Worm (Caenorhabditis elegans): ENCODE results near the gene C15B12.8.

The C15B12.8 gene

DNA sequence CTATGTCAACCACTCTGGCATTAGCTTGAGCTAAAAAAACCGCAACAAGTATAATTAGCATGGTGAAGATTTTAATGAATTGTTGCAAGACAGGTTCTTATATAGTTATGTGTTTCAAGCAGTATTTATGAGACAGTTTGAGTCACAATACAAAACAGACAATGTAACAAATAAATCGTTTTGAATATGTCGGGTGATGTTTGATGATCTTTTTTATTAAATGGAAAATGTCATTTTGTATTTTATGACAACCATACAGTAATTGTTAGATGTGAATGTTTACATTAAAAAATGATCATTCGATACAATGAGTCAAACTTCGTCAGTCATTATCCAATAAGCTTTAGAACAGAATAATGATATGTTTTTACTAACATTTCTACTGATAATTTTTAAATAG lies 30.7 kb upstream of the C15B12.8 start, which contains the start of gene K10C2.7:
K10C2.7 (minus strand) TSS at position 101 of the 400 bp plus-strand sequence.
- TF ChIP-seq hmg-4 (GFP tag; optimal IDR thresholded peaks at IDR 0.05) (no peak), flt-1 (GFP tag; IDR thresholded peaks at IDR 0.05) (no peak), hmbx-1 (tag; optimal IDR thresholded peaks at IDR 0.05) (no peak), ceh-13 (GFP tag; optimal IDR thresholded peaks at IDR 0.05) (no peak), ceh-36 (tag; optimal IDR thresholded peaks at IDR 0.05) (no peak), B0310.2 (tag; optimal IDR thresholded peaks at IDR 0.05) (no peak), pes-1 (GFP tag; IDR thresholded peaks at IDR 0.05) (no peak), tbx-37 (GFP tag; conservative IDR thresholded peaks at IDR 0.05) (no peak), ets-7 (tag; optimal IDR thresholded peaks at IDR 0.05) (no peak), hnd-1 (tag; optimal IDR thresholded peaks at IDR 0.05) (no peak), tbx-11 (GFP tag; IDR thresholded peaks at IDR 0.05) (no peak)

DNA sequence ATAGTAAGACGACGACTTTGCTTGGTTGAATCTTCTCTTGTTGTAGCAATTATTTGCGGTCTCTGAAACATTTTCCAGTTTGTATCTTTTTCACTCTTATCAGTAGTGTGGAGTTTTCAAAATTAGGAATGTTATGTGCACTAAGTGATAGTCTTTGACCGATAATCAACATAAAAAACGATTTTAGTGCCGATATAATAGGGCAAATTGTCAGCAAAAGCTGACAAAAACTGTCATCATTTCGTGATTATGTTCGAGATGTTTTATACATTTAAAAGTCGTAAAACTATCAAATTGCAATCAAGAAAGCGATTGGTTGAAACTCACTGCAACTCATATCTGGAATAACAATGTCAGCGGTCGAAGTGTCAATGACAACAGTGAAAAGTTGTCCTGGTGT lies 28.8 kb upstream of the C15B12.8 start:
- no peak for TF ChIP-seq scrt-1 (GFP tag; IDR thresholded peaks at IDR 0.05)
- no peak for TF ChIP-seq tra-4 (tag; optimal IDR thresholded peaks at IDR 0.05)
- no peak for TF ChIP-seq ceh-13 (GFP tag; optimal IDR thresholded peaks at IDR 0.05)
- TF ChIP-seq aly-1 (tag; optimal IDR thresholded peaks at IDR 0.05), result no peak
- TF ChIP-seq hmbx-1 (tag; optimal IDR thresholded peaks at IDR 0.05), result no peak
- TF ChIP-seq hnd-1 (tag; optimal IDR thresholded peaks at IDR 0.05), result no peak
- no peak for TF ChIP-seq F13C5.2 (tag; optimal IDR thresholded peaks at IDR 0.05)
- no peak for TF ChIP-seq sea-1 (GFP tag; conservative IDR thresholded peaks at IDR 0.05)
- no peak for TF ChIP-seq B0310.2 (tag; optimal IDR thresholded peaks at IDR 0.05)
- TF ChIP-seq ama-1 (optimal IDR thresholded peaks at IDR 0.05), result no peak

DNA sequence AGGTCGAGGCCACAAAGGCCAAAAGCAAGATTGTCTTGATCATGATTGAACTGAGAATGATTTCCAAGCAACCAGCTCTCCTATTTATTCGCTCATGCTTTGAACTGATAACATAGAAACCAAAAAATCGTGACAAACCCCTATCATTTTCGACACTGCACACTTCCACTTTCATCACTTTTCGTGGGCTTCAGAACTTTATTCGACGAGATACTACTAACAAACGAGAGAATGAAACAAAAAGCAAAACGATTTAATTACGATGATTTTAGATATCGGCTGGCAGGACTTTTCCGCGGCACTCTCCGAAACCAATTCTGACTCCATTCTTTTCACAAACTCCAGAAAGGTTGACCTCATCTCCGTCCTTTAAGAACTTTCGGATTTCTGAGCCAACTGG lies 27.5 kb upstream of the C15B12.8 start, which contains the start of gene asp-14:
asp-14 (minus strand) TSS at position 101 of the 400 bp plus-strand sequence.
- TF ChIP-seq tbx-11 (GFP tag; IDR thresholded peaks at IDR 0.05) (no peak), flt-1 (GFP tag; IDR thresholded peaks at IDR 0.05) (no peak), F13C5.2 (tag; optimal IDR thresholded peaks at IDR 0.05) (no peak), ceh-36 (tag; optimal IDR thresholded peaks at IDR 0.05) (no peak), ceh-13 (GFP tag; optimal IDR thresholded peaks at IDR 0.05) (no peak), hnd-1 (tag; optimal IDR thresholded peaks at IDR 0.05) (no peak), hmg-4 (GFP tag; optimal IDR thresholded peaks at IDR 0.05) (no peak), tra-4 (tag; optimal IDR thresholded peaks at IDR 0.05) (no peak), pes-1 (GFP tag; IDR thresholded peaks at IDR 0.05) (no peak)

DNA sequence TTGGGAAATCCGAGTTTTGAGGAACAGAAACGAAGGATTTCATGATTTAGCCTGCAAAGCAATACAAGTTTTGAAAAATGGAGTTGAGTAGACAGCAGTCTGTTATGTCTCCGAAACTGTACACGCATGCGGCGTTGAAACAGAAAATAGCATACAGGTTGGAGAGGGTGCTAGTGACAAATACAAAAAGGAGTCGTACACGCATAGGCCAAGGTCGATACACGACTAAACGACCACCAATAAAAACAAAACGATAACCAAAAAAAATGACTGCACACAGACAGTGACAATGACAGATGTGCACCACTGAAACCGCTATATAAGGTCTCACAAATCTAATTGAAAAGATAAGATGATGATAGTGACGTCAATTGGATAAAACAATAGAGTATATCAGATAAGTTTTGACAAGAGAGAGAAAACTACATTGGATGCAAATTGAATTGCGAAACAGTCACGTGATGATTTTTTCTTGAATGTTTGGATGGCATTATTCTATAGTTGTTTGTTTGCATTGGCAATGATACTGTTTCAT lies 25.1 kb upstream of the C15B12.8 start, which contains the start of gene fah-1:
fah-1 (minus strand) TSS at position 51 of the 535 bp plus-strand sequence.
- TF ChIP-seq F13C5.2 (tag; optimal IDR thresholded peaks at IDR 0.05), result no peak

ce11 chrX:6450839-6451491 lies 23.1 kb upstream of the C15B12.8 start, which contains the start of the genes grl-6 and K10C2.6:
Gene grl-6, minus strand, starts transcription at chrX:6450939.
Gene K10C2.6, plus strand, starts transcription at chrX:6451441.
- TF ChIP-seq aly-1 (tag; optimal IDR thresholded peaks at IDR 0.05) (no peak), sea-1 (GFP tag; conservative IDR thresholded peaks at IDR 0.05) (no peak), ets-7 (tag; optimal IDR thresholded peaks at IDR 0.05) (no peak), ceh-13 (GFP tag; optimal IDR thresholded peaks at IDR 0.05) (no peak), ceh-36 (tag; optimal IDR thresholded peaks at IDR 0.05) (no peak), scrt-1 (GFP tag; IDR thresholded peaks at IDR 0.05) (no peak), pes-1 (GFP tag; IDR thresholded peaks at IDR 0.05) (no peak), tbx-11 (GFP tag; IDR thresholded peaks at IDR 0.05) (no peak), F13C5.2 (tag; optimal IDR thresholded peaks at IDR 0.05) (no peak), tra-4 (tag; optimal IDR thresholded peaks at IDR 0.05) (no peak), flt-1 (GFP tag; IDR thresholded peaks at IDR 0.05) (no peak), hmg-4 (GFP tag; optimal IDR thresholded peaks at IDR 0.05) (no peak), ama-1 (optimal IDR thresholded peaks at IDR 0.05) (no peak), B0310.2 (tag; optimal IDR thresholded peaks at IDR 0.05) (no peak)

DNA sequence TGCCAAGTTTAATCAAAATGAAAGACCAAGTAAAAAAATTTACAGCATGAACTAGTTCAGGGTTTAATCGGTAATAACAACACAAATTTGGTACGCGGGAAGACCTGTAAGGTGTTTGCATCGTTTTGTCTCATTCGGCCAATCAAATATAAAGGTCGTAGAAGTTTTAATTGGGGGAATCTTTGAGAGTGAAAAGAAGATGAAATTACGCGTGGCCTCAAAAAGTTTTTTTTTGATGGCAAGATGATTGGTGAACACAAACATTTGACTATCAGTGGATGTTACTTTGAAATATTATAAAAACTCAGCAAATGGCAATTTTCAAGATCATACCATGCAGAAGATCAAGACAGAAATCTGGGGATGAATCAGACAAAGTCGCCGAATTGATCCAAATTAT lies 18.9 kb upstream of the C15B12.8 start, which contains the start of gene nas-33:
nas-33 (minus strand) TSS at position 101 of the 400 bp plus-strand sequence.
- TF ChIP-seq hmbx-1 (tag; optimal IDR thresholded peaks at IDR 0.05) (no peak), scrt-1 (GFP tag; IDR thresholded peaks at IDR 0.05) (no peak), F13C5.2 (tag; optimal IDR thresholded peaks at IDR 0.05) (no peak), flt-1 (GFP tag; IDR thresholded peaks at IDR 0.05) (no peak), tra-4 (tag; optimal IDR thresholded peaks at IDR 0.05) (no peak), hnd-1 (tag; optimal IDR thresholded peaks at IDR 0.05) (no peak), sea-1 (GFP tag; conservative IDR thresholded peaks at IDR 0.05) (no peak), ceh-36 (tag; optimal IDR thresholded peaks at IDR 0.05) (no peak), ets-7 (tag; optimal IDR thresholded peaks at IDR 0.05) (no peak), ceh-13 (GFP tag; optimal IDR thresholded peaks at IDR 0.05) (no peak)

DNA sequence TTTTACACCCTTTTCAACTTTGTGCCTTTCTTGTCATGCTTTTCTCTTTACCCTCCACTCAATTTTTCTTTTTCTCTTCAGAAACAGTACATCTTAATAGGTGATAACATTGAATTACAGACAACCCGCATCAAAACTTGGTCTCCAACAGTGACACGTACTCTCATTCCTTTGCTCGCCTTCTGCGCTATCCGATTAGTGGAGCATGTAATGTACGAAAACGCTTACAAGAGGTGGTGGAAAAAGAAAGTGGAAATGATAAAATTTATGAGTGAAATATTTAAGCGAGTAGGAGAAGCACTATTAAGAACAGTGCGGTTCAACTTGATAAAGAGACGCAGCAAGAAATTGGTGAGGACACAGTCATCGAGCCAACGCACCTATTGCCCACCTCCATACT lies 17.5 kb upstream of the C15B12.8 start, which contains the start of gene pept-1:
pept-1 (plus strand) TSS at position 306 of the 400 bp plus-strand sequence.
- TF ChIP-seq hmbx-1 (tag; optimal IDR thresholded peaks at IDR 0.05), result no peak
- TF ChIP-seq tbx-11 (GFP tag; IDR thresholded peaks at IDR 0.05), result no peak
- no peak for TF ChIP-seq ama-1 (optimal IDR thresholded peaks at IDR 0.05)
- no peak for TF ChIP-seq B0310.2 (tag; optimal IDR thresholded peaks at IDR 0.05)
- TF ChIP-seq ets-7 (tag; optimal IDR thresholded peaks at IDR 0.05), result no peak
- no peak for TF ChIP-seq aly-1 (tag; optimal IDR thresholded peaks at IDR 0.05)
- no peak for TF ChIP-seq tbx-37 (GFP tag; conservative IDR thresholded peaks at IDR 0.05)
- no peak for TF ChIP-seq tra-4 (tag; optimal IDR thresholded peaks at IDR 0.05)
- TF ChIP-seq hnd-1 (tag; optimal IDR thresholded peaks at IDR 0.05), result no peak
- no peak for TF ChIP-seq F13C5.2 (tag; optimal IDR thresholded peaks at IDR 0.05)
- no peak for TF ChIP-seq ceh-13 (GFP tag; optimal IDR thresholded peaks at IDR 0.05)
- no peak for TF ChIP-seq pes-1 (GFP tag; IDR thresholded peaks at IDR 0.05)
- no peak for TF ChIP-seq scrt-1 (GFP tag; IDR thresholded peaks at IDR 0.05)

Measured in whole organism, early embryonic.